Worm (Caenorhabditis elegans) whole organism, mixed stage, embryonic: ENCODE measurements around the gene ceh-83.

Experiments used
- M03D4.4 ChIP-seq: sonication (generic microtip); optimal IDR thresholded peaks from 2 replicates; lab custom pipeline; 2017; ENCODE audit warnings: mild to moderate bottlenecking, missing genetic modification characterization, missing compliant biosample characterization
- blmp-1 ChIP-seq: fragments of 150-350 bp; optimal IDR thresholded peaks from 2 replicates; lab custom pipeline; 2014; ENCODE audit warnings: missing biosample characterization, missing genetic modification characterization
- ceh-83 ChIP-seq: fragments of 200-800 bp; sonication (Bioruptor generic); optimal IDR thresholded peaks from 2 replicates; lab custom pipeline; 2018; ENCODE audit warnings: mild to moderate bottlenecking, missing genetic modification characterization, missing compliant biosample characterization
- ces-1 ChIP-seq: fragments of 150-350 bp; optimal IDR thresholded peaks from 2 replicates; lab custom pipeline; 2014; ENCODE audit warnings: missing biosample characterization, missing genetic modification reagents, missing genetic modification characterization
- drap-1 ChIP-seq: fragments of 200-800 bp; sonication (Bioruptor generic); optimal IDR thresholded peaks from 3 replicates; lab custom pipeline; 2018; ENCODE audit warnings: mild to moderate bottlenecking, missing genetic modification characterization, missing compliant biosample characterization
- elt-1 ChIP-seq: sonication (generic microtip); optimal IDR thresholded peaks from 2 replicates; lab custom pipeline; 2017; ENCODE audit warnings: missing genetic modification characterization, mild to moderate bottlenecking, missing compliant biosample characterization, antibody characterized with exemption, moderate library complexity, borderline replicate concordance; ENCODE audit not compliant: insufficient read depth
- lin-32 ChIP-seq: fragments of 200-800 bp; sonication (Bioruptor generic); optimal IDR thresholded peaks from 2 replicates; lab custom pipeline; 2018; ENCODE audit warnings: mild to moderate bottlenecking, missing genetic modification characterization, missing compliant biosample characterization
- mep-1 ChIP-seq: fragments of 150-350 bp; optimal IDR thresholded peaks from 2 replicates; lab custom pipeline; 2017; ENCODE audit warnings: missing biosample characterization, missing genetic modification reagents, missing genetic modification characterization, inconsistent platforms
- nhr-12 ChIP-seq: fragments of 150-350 bp; optimal IDR thresholded peaks from 2 replicates; lab custom pipeline; 2014; ENCODE audit warnings: missing biosample characterization, missing genetic modification characterization
- snpc-4 ChIP-seq: fragments of 150-350 bp; optimal IDR thresholded peaks from 2 replicates; lab custom pipeline; 2014; ENCODE audit warnings: missing biosample characterization, missing genetic modification characterization
- sptf-1 ChIP-seq: sonication (generic microtip); optimal IDR thresholded peaks from 2 replicates; lab custom pipeline; 2017; ENCODE audit warnings: mild to moderate bottlenecking, missing genetic modification characterization, moderate library complexity, missing compliant biosample characterization
- unc-62 ChIP-seq: fragments of 150-350 bp; optimal IDR thresholded peaks from 2 replicates; lab custom pipeline; 2014; ENCODE audit warnings: missing biosample characterization, missing genetic modification reagents, missing genetic modification characterization

ce11 chrII:1714772-1715353 is 21.5 kb downstream of the ceh-83 start, which contains the start of gene btb-6:
- TF ChIP-seq drap-1 (no peak), unc-62 (GFP tag; lab: Kevin White, UChicago) (no peak), ces-1 (GFP tag; lab: Kevin White, UChicago) (no peak), lin-32 (GFP tag; lab: Kevin White, UChicago) (no peak), M03D4.4 (tag; lab: Kevin White, UChicago) (no peak), mep-1 (tag; lab: Kevin White, UChicago) (no peak), nhr-12 (tag; lab: Kevin White, UChicago) (no peak), sptf-1 (no peak), elt-1 (tag; lab: Kevin White, UChicago) (no peak), blmp-1 (tag; lab: Kevin White, UChicago) (no peak), ceh-83 (no peak), snpc-4 (no peak)
